Fruit fly (Drosophila melanogaster) whole organism: ENCODE data around the gene CG14669.

Experiments
- Dll ChIP-seq: fragments of >200 bp; optimal IDR thresholded peaks from 2 replicates; lab custom pipeline; 2017
- psq ChIP-seq: fragments of >200 bp; optimal IDR thresholded peaks from 2 replicates; lab custom pipeline; 2017

DNA sequence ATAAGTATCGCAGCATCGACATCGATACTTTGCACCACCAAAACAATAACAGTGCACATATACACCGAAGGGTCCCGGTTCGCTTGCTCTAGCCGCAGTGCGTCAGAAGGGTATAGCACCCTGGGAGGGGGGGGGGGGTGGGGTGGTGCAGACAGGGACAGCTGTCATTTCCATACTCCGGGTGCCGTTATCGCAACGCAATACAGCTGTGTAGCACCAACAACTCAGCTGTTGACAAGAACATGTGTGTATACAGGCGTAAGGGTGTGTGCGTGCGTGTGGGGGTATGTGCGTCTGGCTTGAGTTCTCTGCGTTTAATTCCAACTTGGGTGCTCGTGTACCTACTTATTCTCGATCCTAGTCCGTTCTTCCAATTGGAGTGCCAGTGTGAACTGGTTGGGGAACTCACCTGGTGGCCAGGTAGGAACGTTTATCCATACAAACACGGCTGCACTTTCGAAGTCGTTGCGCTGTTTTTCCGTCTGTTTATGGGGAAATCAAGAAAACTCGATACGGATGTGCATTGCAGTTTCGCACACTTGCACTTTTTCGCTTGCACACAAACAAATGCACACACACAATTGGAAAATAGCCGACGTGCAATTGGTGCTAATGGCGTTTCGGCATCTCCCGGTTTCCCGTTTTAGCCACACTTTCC lies 46.7 kb upstream of the CG14669 start:
- TF ChIP-seq Dll = no peak
- no peak for TF ChIP-seq psq (lab: Kevin White, UChicago)
